Fruit fly (Drosophila melanogaster): Measurements from ENCODE around the gene CG15525.

Gene CG15525

dm6 chr3R:30046029-30047001 lies 48.8 kb upstream of the CG15525 start, which contains the start of the genes RpL32 and CG7943 (continued):
- TF ChIP-seq CG15601 (tag; optimal IDR thresholded peaks at IDR 0.05) (peak; percentile 83), Jarid2 (GFP tag; optimal IDR thresholded peaks at IDR 0.05) (peak; percentile 85), wdn (GFP tag; IDR thresholded peaks at IDR 0.05) (peak; percentile 91), tx (GFP tag; optimal IDR thresholded peaks at IDR 0.05) (peak; percentile 83), bowl (GFP tag; IDR thresholded peaks at IDR 0.05) (peak; percentile 89), CG15696 (tag; optimal IDR thresholded peaks at IDR 0.05) (peak; percentile 81), pan (optimal IDR thresholded peaks at IDR 0.05) (no peak), pan (GFP tag; optimal IDR thresholded peaks at IDR 0.05 in 1 of 2, IDR thresholded peaks at IDR 0.05 in 1 of 2) (peak in 1 of 2 experiments; percentile 96), Awh (GFP tag; IDR thresholded peaks at IDR 0.05) (peak; percentile 86), CG13424 (tag; optimal IDR thresholded peaks at IDR 0.05) (peak; percentile 83), CG1602 (GFP tag; optimal IDR thresholded peaks at IDR 0.05) (peak; percentile 82), ato (GFP tag; IDR thresholded peaks at IDR 0.05; ENCODE audit: partially characterized antibody) (peak; percentile 100), CG14860 (GFP tag; IDR thresholded peaks at IDR 0.05; ENCODE audit: partially characterized antibody) (peak; percentile 100), Ssrp (tag; optimal IDR thresholded peaks at IDR 0.05) (peak; percentile 82), MTF-1 (GFP tag; optimal IDR thresholded peaks at IDR 0.05; ENCODE audit: borderline replicate concordance) (peak; percentile 92), HmgZ (tag; optimal IDR thresholded peaks at IDR 0.05) (peak; percentile 91), seq (GFP tag; IDR thresholded peaks at IDR 0.05) (peak; percentile 95), abd-A (tag; optimal IDR thresholded peaks at IDR 0.05) (no peak), CG10543 (GFP tag; optimal IDR thresholded peaks at IDR 0.05) (peak; percentile 97), vvl (GFP tag; IDR thresholded peaks at IDR 0.05) (peak; percentile 97), Mrtf (GFP tag; IDR thresholded peaks at IDR 0.05) (peak; percentile 85), CTCF (GFP tag; optimal IDR thresholded peaks at IDR 0.05) (peak; percentile 67), Sry-β (GFP tag; optimal IDR thresholded peaks at IDR 0.05) (peak; percentile 78), NC2β (GFP tag; optimal IDR thresholded peaks at IDR 0.05) (peak; percentile 98), CG17568 (GFP tag; optimal IDR thresholded peaks at IDR 0.05) (no peak), CG11093 (GFP tag; IDR thresholded peaks at IDR 0.05) (peak; percentile 87), Scr (GFP tag; IDR thresholded peaks at IDR 0.05; ENCODE audit: partially characterized antibody) (peak; percentile 100), TFAM (GFP tag; optimal IDR thresholded peaks at IDR 0.05) (peak; percentile 85), Dad (GFP tag; optimal IDR thresholded peaks at IDR 0.05) (peak; percentile 97), Camta (GFP tag; optimal IDR thresholded peaks at IDR 0.05) (peak; percentile 98), BEAF-32 (GFP tag; optimal IDR thresholded peaks at IDR 0.05) (peak; percentile 100), CG4617 (GFP tag; optimal IDR thresholded peaks at IDR 0.05; ENCODE audit: borderline replicate concordance) (peak; percentile 66), dati (GFP tag; IDR thresholded peaks at IDR 0.05) (peak; percentile 81), CG10147 (GFP tag; optimal IDR thresholded peaks at IDR 0.05) (peak; percentile 90), sisA (GFP tag; IDR thresholded peaks at IDR 0.05) (peak; percentile 97), CG2116 (GFP tag; optimal IDR thresholded peaks at IDR 0.05) (peak; percentile 95), maf-S (GFP tag; optimal IDR thresholded peaks at IDR 0.05) (peak; percentile 92), CG7987 (GFP tag; optimal IDR thresholded peaks at IDR 0.05) (peak; percentile 98), Optix (GFP tag; IDR thresholded peaks at IDR 0.05) (peak; percentile 97), CG33213 (GFP tag; optimal IDR thresholded peaks at IDR 0.05) (peak; percentile 96), CG15269 (tag; optimal IDR thresholded peaks at IDR 0.05) (peak; percentile 82), CG11398 (GFP tag; optimal IDR thresholded peaks at IDR 0.05) (peak; percentile 86), CG13775 (GFP tag; optimal IDR thresholded peaks at IDR 0.05) (peak; percentile 98), ewg (GFP tag; optimal IDR thresholded peaks at IDR 0.05) (peak; percentile 80), ac (GFP tag; optimal IDR thresholded peaks at IDR 0.05) (peak; percentile 54), CG6813 (GFP tag; optimal IDR thresholded peaks at IDR 0.05) (peak; percentile 93), CG10321 (GFP tag; IDR thresholded peaks at IDR 0.05) (peak; percentile 68), CG14710 (tag; optimal IDR thresholded peaks at IDR 0.05) (peak; percentile 96)
